Worm (Caenorhabditis elegans): ENCODE measurements around the gene F20E11.18.

DNA sequence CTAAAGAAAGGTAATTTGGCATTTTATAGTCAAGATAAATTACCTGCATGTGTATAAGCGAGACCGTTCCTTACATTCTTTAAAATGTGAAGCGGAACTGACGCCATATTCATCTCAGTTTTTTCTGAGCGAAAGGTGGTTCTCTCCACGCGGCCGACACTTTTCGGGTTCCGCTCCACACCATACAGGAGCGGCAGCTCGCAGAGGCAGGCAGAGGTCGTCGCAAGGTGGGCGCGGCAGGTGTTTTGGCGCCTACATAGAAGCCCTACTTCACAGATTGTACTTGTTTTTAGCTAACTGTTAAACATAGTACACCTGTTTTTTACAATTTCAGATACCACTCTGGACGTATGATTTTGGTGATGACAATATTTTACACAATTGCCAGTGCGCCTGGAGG, 31.5 kb upstream of the F20E11.18 start:
- no peak for TF ChIP-seq elt-3 (tag; optimal IDR thresholded peaks at IDR 0.05)
- no peak for TF ChIP-seq nhr-76 (tag; optimal IDR thresholded peaks at IDR 0.05)
- no peak for TF ChIP-seq ceh-39 (tag; optimal IDR thresholded peaks at IDR 0.05)
- no peak for TF ChIP-seq snpc-4 (tag; optimal IDR thresholded peaks at IDR 0.05)
- no peak for TF ChIP-seq mep-1 (tag; optimal IDR thresholded peaks at IDR 0.05)
- no peak for TF ChIP-seq M03D4.4 (tag; optimal IDR thresholded peaks at IDR 0.05)
- no peak for TF ChIP-seq sptf-1 (tag; optimal IDR thresholded peaks at IDR 0.05)
- TF ChIP-seq drap-1 (GFP tag; optimal IDR thresholded peaks at IDR 0.05) = no peak
- no peak for TF ChIP-seq ces-1 (GFP tag; optimal IDR thresholded peaks at IDR 0.05)
- no peak for TF ChIP-seq lin-13 (tag; optimal IDR thresholded peaks at IDR 0.05)
- TF ChIP-seq unc-62 (GFP tag; optimal IDR thresholded peaks at IDR 0.05) = no peak

Measured in whole organism, mixed stage, embryonic.